Worm (Caenorhabditis elegans): Measurements from ENCODE around the gene egli-1.

ce11 chrII:9338859-9339258 is 15.1 kb downstream of the egli-1 start, which contains the start of gene ttll-12:
- no peak for TF ChIP-seq zag-1 (tag; optimal IDR thresholded peaks at IDR 0.05)
- no peak for TF ChIP-seq lin-39 (tag; optimal IDR thresholded peaks at IDR 0.05)
- no peak for TF ChIP-seq snpc-4 (tag; optimal IDR thresholded peaks at IDR 0.05)
- no peak for TF ChIP-seq ztf-11 (tag; optimal IDR thresholded peaks at IDR 0.05)
- TF ChIP-seq lir-3 (tag; optimal IDR thresholded peaks at IDR 0.05; ENCODE audit: poor library complexity): no peak
- TF ChIP-seq dpl-1 (GFP tag; optimal IDR thresholded peaks at IDR 0.05): no peak
- TF ChIP-seq fkh-10 (GFP tag; optimal IDR thresholded peaks at IDR 0.05): no peak
- no peak for TF ChIP-seq ces-1 (GFP tag; optimal IDR thresholded peaks at IDR 0.05)
- TF ChIP-seq xbp-1 (tag; optimal IDR thresholded peaks at IDR 0.05): no peak
- no peak for TF ChIP-seq nhr-11 (tag; optimal IDR thresholded peaks at IDR 0.05)

Measured in whole organism, L1 larva.